Worm (Caenorhabditis elegans) whole organism, mixed stage, embryonic: ENCODE results near the gene gcy-37.

Experiments used
- ceh-83 ChIP-seq: fragments of 200-800 bp; sonication (Bioruptor generic); optimal IDR thresholded peaks from 2 replicates; lab custom pipeline; 2018; ENCODE audit warnings: mild to moderate bottlenecking, missing genetic modification characterization, missing compliant biosample characterization
- elt-3 ChIP-seq: fragments of 150-350 bp; optimal IDR thresholded peaks from 2 replicates; lab custom pipeline; 2014; ENCODE audit warnings: missing biosample characterization, missing genetic modification characterization
- lsy-2 ChIP-seq: fragments of 150-350 bp; optimal IDR thresholded peaks from 2 replicates; lab custom pipeline; 2014; ENCODE audit warnings: missing biosample characterization, missing genetic modification characterization
- nhr-237 ChIP-seq: fragments of 150-350 bp; optimal IDR thresholded peaks from 2 replicates; lab custom pipeline; 2014; ENCODE audit warnings: missing biosample characterization, missing genetic modification characterization
- sem-2 ChIP-seq: fragments of 200-800 bp; sonication (Bioruptor generic); optimal IDR thresholded peaks from 2 replicates; lab custom pipeline; 2018; ENCODE audit warnings: mild to moderate bottlenecking, missing genetic modification characterization, missing compliant biosample characterization
- ztf-11 ChIP-seq: fragments of 150-350 bp; optimal IDR thresholded peaks from 2 replicates; lab custom pipeline; 2014; ENCODE audit warnings: missing biosample characterization, missing genetic modification characterization

DNA sequence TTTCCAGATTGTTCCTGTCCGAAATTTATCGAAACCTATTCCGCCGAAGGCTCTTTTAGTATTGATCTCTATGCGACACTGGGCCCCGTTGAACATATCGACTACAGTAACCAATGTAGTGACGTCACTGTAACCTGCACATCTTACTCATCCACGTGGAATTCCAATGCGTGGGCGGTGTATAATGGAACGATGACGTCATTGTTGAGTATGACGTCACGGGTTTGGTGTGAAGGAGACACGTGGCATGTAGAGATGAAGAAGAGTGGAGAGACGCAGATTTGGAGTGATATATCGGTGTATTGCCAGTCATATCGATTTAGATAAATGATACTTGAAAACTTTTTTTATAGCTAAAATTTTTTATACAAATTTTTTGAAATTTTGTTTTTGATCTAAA lies 11.4 kb upstream of the gcy-37 start:
- no peak for TF ChIP-seq lsy-2 (tag; lab: Kevin White, UChicago)
- no peak for TF ChIP-seq ztf-11 (tag; lab: Kevin White, UChicago)
- TF ChIP-seq elt-3 = no peak
- TF ChIP-seq nhr-237 = no peak
- TF ChIP-seq ceh-83 (GFP tag; lab: Kevin White, UChicago) = no peak
- no peak for TF ChIP-seq sem-2 (GFP tag; lab: Kevin White, UChicago)
